Worm (Caenorhabditis elegans) whole organism, L4 larva: ENCODE results near the gene F42H10.2.
A peak's percentile ranks its signal among the peaks of the same experiment; 100 is the strongest.

Experiments used
- F26F4.8 ChIP-seq: fragments of 200-800 bp; sonication (Bioruptor generic); conservative IDR thresholded peaks from 2 replicates; pipeline ENCODE4 v1.3.6; 2022; ENCODE audit warnings: missing genetic modification characterization, missing compliant biosample characterization
- F44E2.7 ChIP-seq: fragments of 200-800 bp; sonication (Bioruptor generic); IDR thresholded peaks from 2 replicates; pipeline ENCODE4 v2.1.2; 2022; ENCODE audit warnings: missing genetic modification characterization, missing compliant biosample characterization
- F49E8.2 ChIP-seq: sonication (generic microtip); optimal IDR thresholded peaks from 2 replicates; lab custom pipeline; 2016; ENCODE audit warnings: missing compliant biosample characterization, mild to moderate bottlenecking, missing genetic modification characterization, borderline replicate concordance
- R02D3.7 ChIP-seq: fragments of 150-350 bp; sonication (generic microtip); optimal IDR thresholded peaks from 3 replicates; lab custom pipeline; 2014; ENCODE audit warnings: missing biosample characterization, missing genetic modification characterization
- T20F7.1 ChIP-seq: fragments of 200-800 bp; sonication (Bioruptor generic); optimal IDR thresholded peaks from 2 replicates; lab custom pipeline; 2018; ENCODE audit warnings: mild to moderate bottlenecking, missing genetic modification characterization, missing compliant biosample characterization
- T26A8.4 ChIP-seq: fragments of 200-800 bp; sonication (Bioruptor generic); IDR thresholded peaks from 2 replicates; pipeline ENCODE4 v1.3.6; 2022; ENCODE audit warnings: missing genetic modification characterization, missing compliant biosample characterization
- Y48G9A.11 ChIP-seq: fragments of 200-800 bp; sonication (Bioruptor generic); IDR thresholded peaks from 2 replicates; pipeline ENCODE4 v1.3.6; 2022; ENCODE audit warnings: missing genetic modification reagents, missing genetic modification characterization, missing compliant biosample characterization
- Y75B8A.6 ChIP-seq: fragments of 200-800 bp; sonication (Bioruptor generic); IDR thresholded peaks from 2 replicates; pipeline ENCODE4 v1.3.6; 2022; ENCODE audit warnings: missing genetic modification reagents, missing genetic modification characterization, missing compliant biosample characterization
- aly-2 ChIP-seq: sonication (generic microtip); optimal IDR thresholded peaks from 2 replicates; lab custom pipeline; 2018; ENCODE audit warnings: missing biosample characterization, missing genetic modification characterization
- ama-1 ChIP-seq: fragments of 150-350 bp; optimal IDR thresholded peaks from 2 replicates; lab custom pipeline; 2014; ENCODE audit warnings: inconsistent platforms, mixed read lengths
- ceh-62 ChIP-seq: sonication (generic microtip); optimal IDR thresholded peaks from 2 replicates; lab custom pipeline; 2017; ENCODE audit warnings: missing biosample characterization, missing genetic modification characterization
- cey-2 ChIP-seq: sonication (generic microtip); optimal IDR thresholded peaks from 3 replicates; lab custom pipeline; 2017; ENCODE audit warnings: missing genetic modification characterization, mild to moderate bottlenecking, missing compliant biosample characterization, antibody characterized with exemption, borderline replicate concordance; ENCODE audit not compliant: insufficient read depth
- daf-16 ChIP-seq, 3 experiments: sonication (generic microtip); optimal IDR thresholded peaks; 2 replicates each; lab custom pipeline; 2016 to 2017; ENCODE audit warnings: missing genetic modification characterization in 3 of 3, missing genetic modification reagents in 3 of 3, mild to moderate bottlenecking in 2 of 3, missing compliant biosample characterization in 2 of 3, missing biosample characterization in 1 of 3, moderate library complexity in 1 of 3
- daf-19 ChIP-seq: fragments of 200-800 bp; sonication (Bioruptor generic); conservative IDR thresholded peaks from 2 replicates; pipeline ENCODE4 v1.3.6; 2022; ENCODE audit warnings: missing genetic modification characterization, missing compliant biosample characterization
- daf-8 ChIP-seq: fragments of 200-800 bp; sonication (Bioruptor generic); IDR thresholded peaks from 2 replicates; pipeline ENCODE4 v1.3.6; 2022; ENCODE audit warnings: missing genetic modification characterization, missing compliant biosample characterization
- dmd-8 ChIP-seq: fragments of 200-800 bp; sonication (Bioruptor generic); IDR thresholded peaks from 2 replicates; pipeline ENCODE4 v1.3.6; 2022; ENCODE audit warnings: missing genetic modification characterization, missing compliant biosample characterization
- dmd-9 ChIP-seq: fragments of 200-800 bp; sonication (Bioruptor generic); IDR thresholded peaks from 2 replicates; pipeline ENCODE4 v1.3.6; 2022; ENCODE audit warnings: missing genetic modification reagents, missing genetic modification characterization, missing compliant biosample characterization
- duxl-1 ChIP-seq: sonication (generic microtip); optimal IDR thresholded peaks from 2 replicates; lab custom pipeline; 2016; ENCODE audit warnings: mild to moderate bottlenecking, missing genetic modification characterization, moderate library complexity, missing compliant biosample characterization; ENCODE audit not compliant: poor library complexity
- egl-27 ChIP-seq: sonication (generic microtip); optimal IDR thresholded peaks from 3 replicates; lab custom pipeline; 2017; ENCODE audit warnings: missing biosample characterization, missing genetic modification reagents, missing genetic modification characterization
- egl-43 ChIP-seq: fragments of 200-800 bp; sonication (Bioruptor generic); IDR thresholded peaks from 2 replicates; pipeline ENCODE4 v1.3.6; 2022; ENCODE audit warnings: missing genetic modification reagents, missing genetic modification characterization, missing compliant biosample characterization
- hlh-11 ChIP-seq: fragments of 200-800 bp; sonication (Bioruptor generic); optimal IDR thresholded peaks from 2 replicates; lab custom pipeline; 2018; ENCODE audit warnings: mild to moderate bottlenecking, missing genetic modification characterization, missing compliant biosample characterization
- hlh-30 ChIP-seq: sonication (generic microtip); optimal IDR thresholded peaks from 2 replicates; lab custom pipeline; 2017; ENCODE audit warnings: antibody characterized with exemption, mild to moderate bottlenecking, missing genetic modification characterization, missing compliant biosample characterization; ENCODE audit not compliant: insufficient read depth
- lim-7 ChIP-seq: fragments of 200-800 bp; sonication (Bioruptor generic); IDR thresholded peaks from 2 replicates; pipeline ENCODE4 v1.3.6; 2022; ENCODE audit warnings: missing genetic modification characterization, missing compliant biosample characterization
- lin-15B ChIP-seq: fragments of 150-350 bp; sonication (generic microtip); optimal IDR thresholded peaks from 3 replicates; lab custom pipeline; 2014; ENCODE audit warnings: missing biosample characterization, missing genetic modification characterization
- lin-38 ChIP-seq: fragments of 200-800 bp; sonication (Bioruptor generic); IDR thresholded peaks from 2 replicates; pipeline ENCODE4 v1.3.6; 2022; ENCODE audit warnings: missing genetic modification reagents, missing genetic modification characterization, missing compliant biosample characterization
- lir-3 ChIP-seq: sonication (generic microtip); optimal IDR thresholded peaks from 2 replicates; lab custom pipeline; 2016; ENCODE audit warnings: mild to moderate bottlenecking, missing genetic modification characterization, missing compliant biosample characterization
- lsy-2 ChIP-seq, 2 experiments: fragments of 150-350 bp in 1 of 2; sonication (generic microtip) in 1 of 2; optimal IDR thresholded peaks; 2 replicates each; lab custom pipeline; 2014 to 2017; ENCODE audit warnings: missing biosample characterization in 2 of 2, missing genetic modification characterization in 2 of 2
- madf-9 ChIP-seq: fragments of 200-800 bp; sonication (Bioruptor generic); conservative IDR thresholded peaks from 2 replicates; pipeline ENCODE4 v1.3.6; 2022; ENCODE audit warnings: missing genetic modification reagents, missing genetic modification characterization, missing compliant biosample characterization
- mdt-29 ChIP-seq: fragments of 200-800 bp; sonication (Bioruptor generic); IDR thresholded peaks from 2 replicates; pipeline ENCODE4 v1.3.6; 2022; ENCODE audit warnings: missing genetic modification reagents, missing genetic modification characterization, missing compliant biosample characterization
- mxl-3 ChIP-seq: fragments of 200-800 bp; sonication (Bioruptor generic); optimal IDR thresholded peaks from 2 replicates; lab custom pipeline; 2018; ENCODE audit warnings: mild to moderate bottlenecking, missing genetic modification characterization, missing compliant biosample characterization
- nhr-102 ChIP-seq: sonication (generic microtip); optimal IDR thresholded peaks from 2 replicates; lab custom pipeline; 2016; ENCODE audit warnings: mild to moderate bottlenecking, missing genetic modification characterization, moderate library complexity, missing compliant biosample characterization
- nhr-111 ChIP-seq: fragments of 200-800 bp; sonication (Bioruptor generic); optimal IDR thresholded peaks from 2 replicates; lab custom pipeline; 2018; ENCODE audit warnings: mild to moderate bottlenecking, missing genetic modification characterization, missing compliant biosample characterization
- nhr-25 ChIP-seq: sonication (generic microtip); optimal IDR thresholded peaks from 2 replicates; lab custom pipeline; 2017; ENCODE audit warnings: missing genetic modification characterization, mild to moderate bottlenecking, missing compliant biosample characterization, antibody characterized with exemption, moderate library complexity, borderline replicate concordance; ENCODE audit not compliant: insufficient read depth
- nhr-28 ChIP-seq: fragments of 150-350 bp; optimal IDR thresholded peaks from 2 replicates; lab custom pipeline; 2014; ENCODE audit warnings: missing biosample characterization, missing genetic modification characterization
- nhr-41 ChIP-seq: fragments of 200-800 bp; sonication (Bioruptor generic); IDR thresholded peaks from 2 replicates; pipeline ENCODE4 v1.3.6; 2022; ENCODE audit warnings: missing genetic modification reagents, missing genetic modification characterization, missing compliant biosample characterization
- nhr-42 ChIP-seq: fragments of 200-800 bp; sonication (Bioruptor generic); IDR thresholded peaks from 2 replicates; pipeline ENCODE4 v1.3.6; 2022; ENCODE audit warnings: missing genetic modification characterization, missing compliant biosample characterization
- nhr-48 ChIP-seq: sonication (generic microtip); optimal IDR thresholded peaks from 2 replicates; lab custom pipeline; 2016; ENCODE audit warnings: mild to moderate bottlenecking, missing genetic modification characterization, missing compliant biosample characterization
- nhr-6 ChIP-seq: fragments of 150-350 bp; optimal IDR thresholded peaks from 2 replicates; lab custom pipeline; 2014; ENCODE audit warnings: missing biosample characterization, missing genetic modification characterization
- pqm-1 ChIP-seq: sonication (generic microtip); optimal IDR thresholded peaks from 2 replicates; lab custom pipeline; 2017; ENCODE audit warnings: missing biosample characterization, missing genetic modification characterization
- saeg-2 ChIP-seq: fragments of 200-800 bp; sonication (Bioruptor generic); IDR thresholded peaks from 2 replicates; pipeline ENCODE4 v1.3.6; 2022; ENCODE audit warnings: missing genetic modification reagents, missing genetic modification characterization, missing compliant biosample characterization
- snpc-1.2 ChIP-seq: fragments of 200-800 bp; sonication (Bioruptor generic); IDR thresholded peaks from 2 replicates; pipeline ENCODE4 v1.3.6; 2022; ENCODE audit warnings: missing genetic modification reagents, missing genetic modification characterization, missing compliant biosample characterization
- spr-3 ChIP-seq: fragments of 200-800 bp; sonication (Bioruptor generic); optimal IDR thresholded peaks from 2 replicates; lab custom pipeline; 2018; ENCODE audit warnings: mild to moderate bottlenecking, missing genetic modification characterization, missing compliant biosample characterization
- tra-1 ChIP-seq: fragments of 200-800 bp; sonication (Bioruptor generic); IDR thresholded peaks from 2 replicates; pipeline ENCODE4 v1.3.6; 2022; ENCODE audit warnings: missing genetic modification reagents, missing genetic modification characterization, missing compliant biosample characterization
- unc-130 ChIP-seq: sonication (generic microtip); optimal IDR thresholded peaks from 2 replicates; lab custom pipeline; 2016; ENCODE audit warnings: missing genetic modification reagents, missing genetic modification characterization, missing compliant biosample characterization
- unc-62 ChIP-seq, 3 experiments: fragments of 150-350 bp in 1 of 3; sonication (generic microtip); optimal IDR thresholded peaks in 2 of 3; peaks in 1 of 3; 1 replicate in 1 of 3; 2 replicates in 2 of 3; lab custom pipeline; 2014 to 2017; ENCODE audit warnings: missing biosample characterization in 3 of 3, missing genetic modification characterization in 3 of 3, missing genetic modification reagents in 3 of 3, missing genotype in 1 of 3
- zfp-3 ChIP-seq: fragments of 200-800 bp; sonication (Bioruptor generic); conservative IDR thresholded peaks from 2 replicates; pipeline ENCODE4 v1.3.6; 2022; ENCODE audit warnings: missing genetic modification reagents, missing genetic modification characterization, missing compliant biosample characterization
- zip-11 ChIP-seq: fragments of 200-800 bp; sonication (Bioruptor generic); IDR thresholded peaks from 2 replicates; pipeline ENCODE4 v1.3.6; 2022; ENCODE audit warnings: missing genetic modification characterization, missing compliant biosample characterization

The F42H10.2 gene

ce11 chrIII:8473292-8473691 is 17.1 kb upstream of the F42H10.2 start (continued):
- TF ChIP-seq pqm-1 (tag; lab: Kevin White, UChicago) (no peak), nhr-25 (tag; lab: Kevin White, UChicago) (no peak), nhr-48 (no peak), snpc-1.2 (GFP tag; lab: Robert Waterston, UW) (peak; percentile 72), ceh-62 (tag; lab: Kevin White, UChicago) (no peak), duxl-1 (tag; lab: Kevin White, UChicago) (no peak)

ce11 chrIII:8479322-8479864 is 11.0 kb upstream of the F42H10.2 start:
- TF ChIP-seq nhr-28 (tag; lab: Kevin White, UChicago) = peak; percentile 16
- TF ChIP-seq dmd-9 = no peak
- no peak for TF ChIP-seq spr-3 (GFP tag; lab: Kevin White, UChicago)
- no peak for TF ChIP-seq zfp-3 (GFP tag; lab: Robert Waterston, UW)
- peak; percentile 24 for TF ChIP-seq pqm-1 (tag; lab: Kevin White, UChicago)
- no peak for TF ChIP-seq ama-1 (lab: Kevin White, UChicago)
- no peak for TF ChIP-seq nhr-6 (tag; lab: Kevin White, UChicago)
- peak; percentile 3 for TF ChIP-seq T20F7.1 (GFP tag; lab: Kevin White, UChicago)
- TF ChIP-seq T26A8.4 = no peak
- TF ChIP-seq daf-16 (GFP tag; optimal IDR thresholded peaks at IDR 0.05; lab: Kevin White, UChicago) = no peak
- no peak for TF ChIP-seq daf-16 (tag; optimal IDR thresholded peaks at IDR 0.05; lab: Kevin White, UChicago)
- TF ChIP-seq lin-15B (tag; lab: Kevin White, UChicago) = no peak
- no peak for TF ChIP-seq daf-8 (GFP tag; lab: Robert Waterston, UW)
- TF ChIP-seq unc-62 (GFP tag; optimal IDR thresholded peaks at IDR 0.05 in 1 of 2; lab: Kevin White, UChicago) = peak in 1 of 2 experiments; percentile 48
- no peak for TF ChIP-seq unc-62 (tag; optimal IDR thresholded peaks at IDR 0.05; lab: Kevin White, UChicago)
- no peak for TF ChIP-seq saeg-2 (GFP tag; lab: Robert Waterston, UW)
- TF ChIP-seq hlh-11 (tag; lab: Kevin White, UChicago) = peak; percentile 42
- no peak for TF ChIP-seq Y75B8A.6 (GFP tag; lab: Robert Waterston, UW)
- no peak for TF ChIP-seq tra-1
- TF ChIP-seq egl-27 = no peak
- no peak for TF ChIP-seq nhr-42
- TF ChIP-seq F44E2.7 (GFP tag; lab: Robert Waterston, UW) = no peak
- TF ChIP-seq ceh-62 (tag; lab: Kevin White, UChicago) = no peak
- no peak for TF ChIP-seq lir-3 (tag; lab: Kevin White, UChicago)
- no peak for TF ChIP-seq nhr-41
- TF ChIP-seq unc-130 (GFP tag; lab: Kevin White, UChicago) = no peak
- TF ChIP-seq cey-2 (tag; lab: Kevin White, UChicago) = no peak
- TF ChIP-seq Y48G9A.11 (GFP tag; lab: Robert Waterston, UW) = no peak
- TF ChIP-seq lin-38 (GFP tag; lab: Robert Waterston, UW) = peak; percentile 64
- TF ChIP-seq egl-43 (GFP tag; lab: Robert Waterston, UW) = no peak
- TF ChIP-seq zip-11 (GFP tag; lab: Robert Waterston, UW) = no peak
- TF ChIP-seq mxl-3 = no peak
- TF ChIP-seq dmd-8 (GFP tag; lab: Robert Waterston, UW) = no peak
- TF ChIP-seq nhr-102 (tag; lab: Kevin White, UChicago) = no peak
- TF ChIP-seq F26F4.8 (GFP tag; lab: Robert Waterston, UW) = no peak
- no peak for TF ChIP-seq lim-7 (GFP tag; lab: Robert Waterston, UW)
- no peak for TF ChIP-seq aly-2 (tag; lab: Kevin White, UChicago)
- TF ChIP-seq madf-9 = no peak
- TF ChIP-seq lsy-2 (tag; optimal IDR thresholded peaks at IDR 0.05; lab: Kevin White, UChicago) = no peak
- no peak for TF ChIP-seq nhr-111 (GFP tag; lab: Kevin White, UChicago)
- TF ChIP-seq R02D3.7 = no peak
- TF ChIP-seq mdt-29 = no peak
- TF ChIP-seq daf-19 = no peak
- no peak for TF ChIP-seq hlh-30 (tag; lab: Kevin White, UChicago)
- no peak for TF ChIP-seq F49E8.2 (tag; lab: Kevin White, UChicago)
